Worm (Caenorhabditis elegans) whole organism, L4/young adult: ENCODE measurements around the gene C34C6.10.

Experiments
- dao-5 ChIP-seq: sonication (generic microtip); optimal IDR thresholded peaks from 2 replicates; lab custom pipeline; 2016; ENCODE audit warnings: missing genotype, missing genetic modification characterization, moderate library complexity, missing compliant biosample characterization
- him-1 ChIP-seq: sonication (generic microtip); optimal IDR thresholded peaks from 2 replicates; lab custom pipeline; 2016; ENCODE audit warnings: missing genotype, missing genetic modification reagents, missing genetic modification characterization, missing compliant biosample characterization

- TF ChIP-seq him-1 (no peak), dao-5 (tag; lab: Kevin White, UChicago) (no peak)
Observed at ce11 chrII:8650644-8651159, 45.0 kb downstream of the C34C6.10 start, which contains the start of gene pyr-1.
